Fruit fly (Drosophila melanogaster) whole organism, adult: ENCODE data around the gene CG9368.
A peak's percentile ranks its signal among the peaks of the same experiment; 100 is the strongest.

Source experiments
- CG11617 ChIP-seq: fragments of 200-800 bp; sonication (Bioruptor generic); optimal IDR thresholded peaks from 2 replicates; lab custom pipeline; 2017; ENCODE audit warnings: mild to moderate bottlenecking, missing biosample characterization, missing genetic modification reagents, missing genetic modification characterization
- CG12768 ChIP-seq: fragments of 200-800 bp; sonication (Bioruptor generic); optimal IDR thresholded peaks from 2 replicates; lab custom pipeline; 2017; ENCODE audit warnings: missing biosample characterization, missing genetic modification characterization, mild to moderate bottlenecking, moderate library complexity, missing genetic modification reagents
- CG14711 ChIP-seq: fragments of 200-800 bp; sonication (Bioruptor generic); optimal IDR thresholded peaks from 2 replicates; lab custom pipeline; 2018; ENCODE audit warnings: missing biosample characterization, mild to moderate bottlenecking, missing genetic modification characterization, moderate library complexity
- CG1620 ChIP-seq: fragments of 200-800 bp; sonication (Bioruptor generic); optimal IDR thresholded peaks from 2 replicates; lab custom pipeline; 2016; ENCODE audit warnings: missing biosample characterization, missing genetic modification characterization
- CG33017 ChIP-seq: fragments of 200-800 bp; sonication (Bioruptor generic); optimal IDR thresholded peaks from 2 replicates; lab custom pipeline; 2018; ENCODE audit warnings: missing biosample characterization, mild to moderate bottlenecking, missing genetic modification characterization, moderate library complexity
- CG5204 ChIP-seq: fragments of 200-800 bp; sonication (Bioruptor generic); optimal IDR thresholded peaks from 2 replicates; lab custom pipeline; 2016; ENCODE audit warnings: missing biosample characterization, missing genetic modification characterization
- CG7101 ChIP-seq: fragments of 200-800 bp; sonication (Bioruptor generic); optimal IDR thresholded peaks from 2 replicates; lab custom pipeline; 2018; ENCODE audit warnings: missing biosample characterization, mild to moderate bottlenecking, missing genetic modification characterization, moderate library complexity
- Clk ChIP-seq: fragments of 200-800 bp; sonication (Bioruptor generic); optimal IDR thresholded peaks from 2 replicates; lab custom pipeline; 2017; ENCODE audit warnings: missing biosample characterization, missing genetic modification characterization
- Mnt ChIP-seq: fragments of 200-800 bp; sonication (Bioruptor generic); optimal IDR thresholded peaks from 2 replicates; lab custom pipeline; 2016; ENCODE audit warnings: missing biosample characterization, mild to moderate bottlenecking, missing genetic modification characterization
- cnc ChIP-seq, 2 experiments: fragments of >200 bp; optimal IDR thresholded peaks; 2 replicates each; lab custom pipeline; 2017
- kay ChIP-seq: fragments of 200-800 bp; sonication (Bioruptor generic); peaks from one replicate; lab custom pipeline; 2016; ENCODE audit warnings: missing biosample characterization, missing genetic modification characterization, borderline replicate concordance
- tj ChIP-seq: fragments of 200-800 bp; sonication (Bioruptor generic); optimal IDR thresholded peaks from 3 replicates; lab custom pipeline; 2017; ENCODE audit warnings: missing biosample characterization, mild to moderate bottlenecking, missing genetic modification characterization, moderate library complexity

dm6 chr3L:19612172-19612571 is 10.7 kb downstream of the CG9368 start, which contains the start of the genes Lon and PIG-F:
- peak; percentile 89 for TF ChIP-seq tj (GFP tag; lab: Kevin White, UChicago)
- peak; percentile 99 for TF ChIP-seq kay (GFP tag; lab: Kevin White, UChicago)
- TF ChIP-seq CG7101 (tag; lab: Kevin White, UChicago) = peak; percentile 99
- TF ChIP-seq Clk = peak; percentile 99
- TF ChIP-seq CG5204 (GFP tag; lab: Kevin White, UChicago) = peak; percentile 99
- TF ChIP-seq CG1620 (GFP tag; lab: Kevin White, UChicago) = peak; percentile 99
- TF ChIP-seq CG33017 = peak; percentile 98
- TF ChIP-seq CG14711 = peak; percentile 96
- peak; percentile 97 for TF ChIP-seq Mnt (GFP tag; lab: Kevin White, UChicago)
- TF ChIP-seq CG11617 (GFP tag; lab: Kevin White, UChicago) = peak; percentile 99
- TF ChIP-seq cnc (optimal IDR thresholded peaks at IDR 0.05; lab: Kevin White, UChicago) = no peak
- TF ChIP-seq CG12768 (GFP tag; lab: Kevin White, UChicago) = peak; percentile 99
